Fruit fly (Drosophila melanogaster): Measurements from ENCODE around the gene CG43335.

CG43335 gene

DNA sequence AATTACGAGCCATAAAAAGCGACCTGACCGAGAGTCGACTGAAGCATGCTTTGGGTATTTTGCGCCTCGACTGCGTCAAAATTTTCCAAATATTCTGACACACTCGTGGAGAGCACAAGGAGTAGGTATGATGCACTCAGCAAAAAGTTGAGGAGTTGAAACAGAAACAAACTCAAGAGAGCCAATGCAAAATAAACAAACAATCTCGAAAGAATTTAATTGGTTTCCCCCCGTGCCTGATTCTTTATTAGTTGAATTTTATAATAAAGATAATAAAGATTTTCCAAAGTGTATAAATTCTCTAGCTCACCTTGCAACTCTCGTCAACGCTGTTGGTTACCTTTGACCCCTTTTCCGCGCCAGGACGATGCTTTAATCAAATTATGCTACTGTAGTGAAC lies 20.1 kb downstream of the CG43335 start:
- TF ChIP-seq Eip78C (GFP tag) (peak; percentile 44), spab (GFP tag; optimal IDR thresholded peaks at IDR 0.05) (no peak), CG1621 (tag; optimal IDR thresholded peaks at IDR 0.05) (no peak), svp (GFP tag) (peak; percentile 24), dac (GFP tag; optimal IDR thresholded peaks at IDR 0.05) (no peak), CG10631 (GFP tag; optimal IDR thresholded peaks at IDR 0.05) (no peak)

DNA sequence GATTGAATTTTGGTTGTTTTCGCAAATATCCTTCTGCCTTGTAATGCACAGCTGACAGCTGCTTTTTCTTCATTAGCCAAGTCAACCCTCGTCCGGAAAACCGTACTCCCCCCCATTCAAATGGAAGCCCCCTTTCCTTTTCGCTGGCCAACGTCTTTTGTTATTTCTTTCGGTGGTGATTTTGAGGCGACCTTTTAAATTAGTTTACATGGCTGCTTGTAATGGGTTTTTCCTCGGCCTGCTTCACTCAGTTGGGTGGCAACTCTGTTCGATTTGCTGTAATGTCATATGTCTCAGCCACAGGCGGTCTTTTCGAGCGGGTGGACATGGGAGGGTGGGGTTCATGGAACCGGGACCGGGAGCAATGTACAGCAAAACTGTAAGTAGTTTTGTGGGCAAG lies 25.2 kb downstream of the CG43335 start:
- TF ChIP-seq CG6163 (GFP tag; IDR thresholded peaks at IDR 0.05) (no peak), CG7368 (GFP tag; optimal IDR thresholded peaks at IDR 0.05) (no peak), CG15336 (GFP tag; IDR thresholded peaks at IDR 0.05) (no peak), achi (GFP tag; optimal IDR thresholded peaks at IDR 0.05) (no peak), vri (GFP tag; optimal IDR thresholded peaks at IDR 0.05) (no peak), Sox14 (GFP tag; optimal IDR thresholded peaks at IDR 0.05) (no peak), dsx (GFP tag; optimal IDR thresholded peaks at IDR 0.05; ENCODE audit: poor library complexity, severe bottlenecking) (no peak), topi (GFP tag; optimal IDR thresholded peaks at IDR 0.05) (no peak), CG6808 (GFP tag; optimal IDR thresholded peaks at IDR 0.05) (no peak), esn (GFP tag; optimal IDR thresholded peaks at IDR 0.05) (no peak), Eip75B (GFP tag; optimal IDR thresholded peaks at IDR 0.05) (no peak), eg (GFP tag; IDR thresholded peaks at IDR 0.05) (no peak), CG3032 (tag; optimal IDR thresholded peaks at IDR 0.05) (no peak), CG6276 (GFP tag; optimal IDR thresholded peaks at IDR 0.05) (no peak), OdsH (GFP tag; optimal IDR thresholded peaks at IDR 0.05) (no peak)

DNA sequence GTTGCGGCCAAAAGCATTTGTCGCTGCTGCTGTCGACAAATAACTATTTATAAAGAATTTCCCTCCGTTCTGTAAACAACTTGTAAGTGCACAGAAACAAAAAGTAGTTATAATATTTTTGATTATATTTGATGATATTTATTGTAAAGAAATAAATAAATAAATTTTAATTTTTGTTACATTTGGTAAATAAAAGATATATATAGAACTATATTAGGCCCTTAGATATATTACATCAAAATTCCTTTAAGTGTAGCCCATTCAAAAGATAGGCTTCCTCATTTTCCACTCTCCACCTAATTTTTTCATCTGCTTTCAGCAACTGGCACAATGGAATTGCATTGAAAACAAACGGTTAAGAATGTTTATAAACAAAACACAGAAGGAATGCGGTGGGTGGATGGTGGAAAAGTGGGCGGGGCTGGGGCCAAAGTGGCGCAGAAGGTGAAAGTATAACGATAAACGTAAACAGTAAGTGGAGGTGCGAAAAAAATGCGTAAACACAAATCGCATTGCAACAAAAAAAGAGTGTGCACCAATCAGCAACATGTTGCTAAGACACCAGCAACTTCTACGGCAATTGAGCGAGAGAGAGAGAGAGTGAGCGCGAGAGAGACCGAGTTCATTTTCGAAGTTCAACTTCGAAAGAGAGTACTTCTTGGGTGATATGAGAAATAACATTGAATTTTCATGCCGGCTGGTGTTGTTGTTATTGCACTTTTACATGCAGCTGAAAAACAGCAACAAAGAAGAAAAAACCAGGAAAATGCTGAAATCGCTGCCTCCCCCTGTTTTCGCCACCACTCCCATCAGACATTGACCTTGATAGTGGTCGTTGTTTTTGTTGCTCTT lies 29.3 kb downstream of the CG43335 start:
- TF ChIP-seq CG32006 (GFP tag; optimal IDR thresholded peaks at IDR 0.05) (peak; percentile 1), Eip78C (GFP tag) (peak; percentile 29), CG6163 (GFP tag; IDR thresholded peaks at IDR 0.05) (0 out of 3 replicates have a peak, but pooled peaks have one; percentile 23), CG16779 (tag; optimal IDR thresholded peaks at IDR 0.05) (no peak), eg (GFP tag; IDR thresholded peaks at IDR 0.05) (0 out of 3 replicates have a peak, but pooled peaks have one; percentile 9)

DNA sequence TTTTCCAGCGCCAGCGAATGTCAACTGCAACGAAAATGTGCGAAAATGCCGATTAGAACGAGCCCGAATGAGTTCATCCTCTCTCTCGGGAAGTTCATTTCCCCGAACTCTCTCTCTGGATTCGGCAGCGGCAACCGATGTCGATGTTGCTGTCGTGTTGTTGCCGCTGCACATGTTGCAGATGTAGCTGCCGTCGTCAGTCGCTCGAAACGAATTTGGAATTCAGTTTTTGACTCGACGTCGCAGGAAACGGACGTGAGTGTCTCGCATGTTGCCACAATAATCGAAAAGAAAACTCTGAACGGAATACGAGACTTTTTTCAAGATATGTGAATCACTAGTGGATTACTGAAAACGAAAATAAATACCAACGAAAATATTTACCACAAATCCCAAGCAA lies 30.7 kb downstream of the CG43335 start, which contains the start of gene pxb:
TSS of gene pxb (plus strand) at position 222 of the 400 bp plus-strand sequence.
- peak; percentile 27 for TF ChIP-seq svp (GFP tag)
- TF ChIP-seq salr (GFP tag; optimal IDR thresholded peaks at IDR 0.05): no peak
- TF ChIP-seq Hr38 (GFP tag; optimal IDR thresholded peaks at IDR 0.05): no peak
- no peak for TF ChIP-seq CG9139 (GFP tag; optimal IDR thresholded peaks at IDR 0.05)
- peak in 1 of 2 experiments; percentile 2 for TF ChIP-seq ss (GFP tag; optimal IDR thresholded peaks at IDR 0.05)
- TF ChIP-seq eg (GFP tag; IDR thresholded peaks at IDR 0.05): peak; percentile 61; the same call in 2 of the 3 replicates
- no peak for TF ChIP-seq CG11294 (GFP tag; IDR thresholded peaks at IDR 0.05)
- TF ChIP-seq CG6163 (GFP tag; IDR thresholded peaks at IDR 0.05): peak; percentile 66
- TF ChIP-seq CG3032 (tag; optimal IDR thresholded peaks at IDR 0.05): no peak
- TF ChIP-seq Hr4 (GFP tag; optimal IDR thresholded peaks at IDR 0.05): no peak
- TF ChIP-seq Hr39 (GFP tag; optimal IDR thresholded peaks at IDR 0.05): no peak
- no peak for TF ChIP-seq Gug (GFP tag; IDR thresholded peaks at IDR 0.05)
- no peak for TF ChIP-seq lz (GFP tag; optimal IDR thresholded peaks at IDR 0.05)
- TF ChIP-seq dsx (GFP tag; optimal IDR thresholded peaks at IDR 0.05; ENCODE audit: poor library complexity, severe bottlenecking): peak; percentile 39
- TF ChIP-seq CG6792 (GFP tag; optimal IDR thresholded peaks at IDR 0.05): no peak
- TF ChIP-seq vri (GFP tag; optimal IDR thresholded peaks at IDR 0.05): peak; percentile 38
- TF ChIP-seq CG10631 (GFP tag; optimal IDR thresholded peaks at IDR 0.05): no peak
- no peak for TF ChIP-seq fd85E (GFP tag; optimal IDR thresholded peaks at IDR 0.05)
- no peak for TF ChIP-seq Ets96B (tag; optimal IDR thresholded peaks at IDR 0.05)
- TF ChIP-seq CG3919 (GFP tag; optimal IDR thresholded peaks at IDR 0.05): peak; percentile 52
- peak; percentile 17 for TF ChIP-seq esn (GFP tag; optimal IDR thresholded peaks at IDR 0.05)
- no peak for TF ChIP-seq CG10669 (GFP tag; optimal IDR thresholded peaks at IDR 0.05)
- no peak for TF ChIP-seq fd59A (GFP tag; optimal IDR thresholded peaks at IDR 0.05)
- no peak for TF ChIP-seq dac (GFP tag; optimal IDR thresholded peaks at IDR 0.05)
- no peak for TF ChIP-seq CG11762 (GFP tag; optimal IDR thresholded peaks at IDR 0.05; ENCODE audit: insufficient read depth)
- no peak for TF ChIP-seq CG16779 (tag; optimal IDR thresholded peaks at IDR 0.05)
- no peak for TF ChIP-seq CG7368 (GFP tag; optimal IDR thresholded peaks at IDR 0.05)
- TF ChIP-seq Sox15 (GFP tag; optimal IDR thresholded peaks at IDR 0.05): no peak
- peak; percentile 32; the same call in 1 of the 3 replicates for TF ChIP-seq CG8119 (GFP tag; IDR thresholded peaks at IDR 0.05)
- TF ChIP-seq CG1621 (tag; optimal IDR thresholded peaks at IDR 0.05): no peak
- TF ChIP-seq Met (GFP tag; optimal IDR thresholded peaks at IDR 0.05): no peak
- TF ChIP-seq CG15336 (GFP tag; IDR thresholded peaks at IDR 0.05): peak; percentile 55
- TF ChIP-seq Eip78C (GFP tag): peak; percentile 42

Data from whole organism, prepupa.